Worm (Caenorhabditis elegans) whole organism, L4 larva: ENCODE data around the gene fipr-17.
A peak's percentile ranks its signal among the peaks of the same experiment; 100 is the strongest.

Experiments used
- F26F4.8 ChIP-seq: fragments of 200-800 bp; sonication (Bioruptor generic); conservative IDR thresholded peaks from 2 replicates; pipeline ENCODE4 v1.3.6; 2022; ENCODE audit warnings: missing genetic modification characterization, missing compliant biosample characterization
- F44E2.7 ChIP-seq: fragments of 200-800 bp; sonication (Bioruptor generic); IDR thresholded peaks from 2 replicates; pipeline ENCODE4 v2.1.2; 2022; ENCODE audit warnings: missing genetic modification characterization, missing compliant biosample characterization
- R02D3.7 ChIP-seq: fragments of 150-350 bp; sonication (generic microtip); optimal IDR thresholded peaks from 3 replicates; lab custom pipeline; 2014; ENCODE audit warnings: missing biosample characterization, missing genetic modification characterization
- T20F7.1 ChIP-seq: fragments of 200-800 bp; sonication (Bioruptor generic); optimal IDR thresholded peaks from 2 replicates; lab custom pipeline; 2018; ENCODE audit warnings: mild to moderate bottlenecking, missing genetic modification characterization, missing compliant biosample characterization
- T26A8.4 ChIP-seq: fragments of 200-800 bp; sonication (Bioruptor generic); IDR thresholded peaks from 2 replicates; pipeline ENCODE4 v1.3.6; 2022; ENCODE audit warnings: missing genetic modification characterization, missing compliant biosample characterization
- Y75B8A.6 ChIP-seq: fragments of 200-800 bp; sonication (Bioruptor generic); IDR thresholded peaks from 2 replicates; pipeline ENCODE4 v1.3.6; 2022; ENCODE audit warnings: missing genetic modification reagents, missing genetic modification characterization, missing compliant biosample characterization
- aly-2 ChIP-seq: sonication (generic microtip); optimal IDR thresholded peaks from 2 replicates; lab custom pipeline; 2018; ENCODE audit warnings: missing biosample characterization, missing genetic modification characterization
- ama-1 ChIP-seq: fragments of 150-350 bp; optimal IDR thresholded peaks from 2 replicates; lab custom pipeline; 2014; ENCODE audit warnings: inconsistent platforms, mixed read lengths
- arid-1 ChIP-seq: fragments of 200-800 bp; sonication (Bioruptor generic); conservative IDR thresholded peaks from 2 replicates; pipeline ENCODE4 v1.3.6; 2022; ENCODE audit warnings: missing genetic modification reagents, missing genetic modification characterization, missing compliant biosample characterization
- attf-4 ChIP-seq: sonication (generic microtip); optimal IDR thresholded peaks from 3 replicates; lab custom pipeline; 2017; ENCODE audit warnings: missing biosample characterization, missing genetic modification characterization
- ceh-20 ChIP-seq: fragments of 200-800 bp; sonication (Bioruptor generic); IDR thresholded peaks from 2 replicates; pipeline ENCODE4 v1.3.6; 2022; ENCODE audit warnings: missing genetic modification reagents, missing genetic modification characterization, missing compliant biosample characterization
- ceh-44 ChIP-seq: fragments of 200-800 bp; sonication (Bioruptor generic); IDR thresholded peaks from 2 replicates; pipeline ENCODE4 v1.3.6; 2022; ENCODE audit warnings: missing genetic modification reagents, missing genetic modification characterization, missing compliant biosample characterization
- ces-1 ChIP-seq: fragments of 150-350 bp; sonication (generic microtip); optimal IDR thresholded peaks from 4 replicates; lab custom pipeline; 2014; ENCODE audit warnings: missing biosample characterization, missing genetic modification reagents, missing genetic modification characterization
- cey-2 ChIP-seq: sonication (generic microtip); optimal IDR thresholded peaks from 3 replicates; lab custom pipeline; 2017; ENCODE audit warnings: missing genetic modification characterization, mild to moderate bottlenecking, missing compliant biosample characterization, antibody characterized with exemption, borderline replicate concordance; ENCODE audit not compliant: insufficient read depth
- daf-12 ChIP-seq: fragments of 150-350 bp; optimal IDR thresholded peaks from 2 replicates; lab custom pipeline; 2014; ENCODE audit warnings: missing biosample characterization, missing genetic modification reagents, missing genetic modification characterization
- daf-19 ChIP-seq: fragments of 200-800 bp; sonication (Bioruptor generic); conservative IDR thresholded peaks from 2 replicates; pipeline ENCODE4 v1.3.6; 2022; ENCODE audit warnings: missing genetic modification characterization, missing compliant biosample characterization
- dmd-6 ChIP-seq: fragments of 200-800 bp; sonication (Bioruptor generic); IDR thresholded peaks from 2 replicates; pipeline ENCODE4 v1.3.6; 2022; ENCODE audit warnings: missing genetic modification reagents, missing genetic modification characterization, missing compliant biosample characterization
- dmd-8 ChIP-seq: fragments of 200-800 bp; sonication (Bioruptor generic); IDR thresholded peaks from 2 replicates; pipeline ENCODE4 v1.3.6; 2022; ENCODE audit warnings: missing genetic modification characterization, missing compliant biosample characterization
- dmd-9 ChIP-seq: fragments of 200-800 bp; sonication (Bioruptor generic); IDR thresholded peaks from 2 replicates; pipeline ENCODE4 v1.3.6; 2022; ENCODE audit warnings: missing genetic modification reagents, missing genetic modification characterization, missing compliant biosample characterization
- dve-1 ChIP-seq: sonication (generic microtip); optimal IDR thresholded peaks from 2 replicates; lab custom pipeline; 2017; ENCODE audit warnings: antibody characterized with exemption, mild to moderate bottlenecking, missing genetic modification characterization, missing compliant biosample characterization; ENCODE audit not compliant: insufficient read depth
- egl-43 ChIP-seq: fragments of 200-800 bp; sonication (Bioruptor generic); IDR thresholded peaks from 2 replicates; pipeline ENCODE4 v1.3.6; 2022; ENCODE audit warnings: missing genetic modification reagents, missing genetic modification characterization, missing compliant biosample characterization
- fkh-10 ChIP-seq: fragments of 150-350 bp; optimal IDR thresholded peaks from 2 replicates; lab custom pipeline; 2014; ENCODE audit warnings: missing biosample characterization, missing genetic modification reagents, missing genetic modification characterization
- gei-8 ChIP-seq: fragments of 200-800 bp; sonication (Bioruptor generic); optimal IDR thresholded peaks from 2 replicates; lab custom pipeline; 2018; ENCODE audit warnings: mild to moderate bottlenecking, missing genetic modification characterization, missing compliant biosample characterization
- hlh-11 ChIP-seq: fragments of 200-800 bp; sonication (Bioruptor generic); optimal IDR thresholded peaks from 2 replicates; lab custom pipeline; 2018; ENCODE audit warnings: mild to moderate bottlenecking, missing genetic modification characterization, missing compliant biosample characterization
- jun-1 ChIP-seq: fragments of 150-350 bp; optimal IDR thresholded peaks from 2 replicates; lab custom pipeline; 2014; ENCODE audit warnings: missing biosample characterization, missing genetic modification reagents, missing genetic modification characterization
- lim-7 ChIP-seq: fragments of 200-800 bp; sonication (Bioruptor generic); IDR thresholded peaks from 2 replicates; pipeline ENCODE4 v1.3.6; 2022; ENCODE audit warnings: missing genetic modification characterization, missing compliant biosample characterization
- lin-13 ChIP-seq: fragments of 150-350 bp; optimal IDR thresholded peaks from 2 replicates; lab custom pipeline; 2014; ENCODE audit warnings: missing biosample characterization, missing genetic modification reagents, missing genetic modification characterization
- lin-15B ChIP-seq: fragments of 150-350 bp; sonication (generic microtip); optimal IDR thresholded peaks from 3 replicates; lab custom pipeline; 2014; ENCODE audit warnings: missing biosample characterization, missing genetic modification characterization
- lin-29 ChIP-seq: fragments of 200-800 bp; sonication (Bioruptor generic); IDR thresholded peaks from 2 replicates; pipeline ENCODE4 v1.3.6; 2022; ENCODE audit warnings: missing genetic modification reagents, missing genetic modification characterization, missing compliant biosample characterization
- lin-38 ChIP-seq: fragments of 200-800 bp; sonication (Bioruptor generic); IDR thresholded peaks from 2 replicates; pipeline ENCODE4 v1.3.6; 2022; ENCODE audit warnings: missing genetic modification reagents, missing genetic modification characterization, missing compliant biosample characterization
- lin-39 ChIP-seq: fragments of 150-350 bp; optimal IDR thresholded peaks from 2 replicates; lab custom pipeline; 2014; ENCODE audit warnings: missing biosample characterization, missing genetic modification reagents, missing genetic modification characterization
- lir-3 ChIP-seq: sonication (generic microtip); optimal IDR thresholded peaks from 2 replicates; lab custom pipeline; 2016; ENCODE audit warnings: mild to moderate bottlenecking, missing genetic modification characterization, missing compliant biosample characterization
- madf-9 ChIP-seq: fragments of 200-800 bp; sonication (Bioruptor generic); conservative IDR thresholded peaks from 2 replicates; pipeline ENCODE4 v1.3.6; 2022; ENCODE audit warnings: missing genetic modification reagents, missing genetic modification characterization, missing compliant biosample characterization
- mep-1 ChIP-seq: fragments of 150-350 bp; sonication (generic microtip); optimal IDR thresholded peaks from 3 replicates; lab custom pipeline; 2014; ENCODE audit warnings: missing biosample characterization, missing genetic modification characterization
- mxl-2 ChIP-seq: fragments of 200-800 bp; sonication (Bioruptor generic); conservative IDR thresholded peaks from 2 replicates; pipeline ENCODE4 v1.3.6; 2022; ENCODE audit warnings: missing genetic modification reagents, missing genetic modification characterization, missing compliant biosample characterization
- nhr-102 ChIP-seq: sonication (generic microtip); optimal IDR thresholded peaks from 2 replicates; lab custom pipeline; 2016; ENCODE audit warnings: mild to moderate bottlenecking, missing genetic modification characterization, moderate library complexity, missing compliant biosample characterization
- nhr-111 ChIP-seq: fragments of 200-800 bp; sonication (Bioruptor generic); optimal IDR thresholded peaks from 2 replicates; lab custom pipeline; 2018; ENCODE audit warnings: mild to moderate bottlenecking, missing genetic modification characterization, missing compliant biosample characterization
- nhr-41 ChIP-seq: fragments of 200-800 bp; sonication (Bioruptor generic); IDR thresholded peaks from 2 replicates; pipeline ENCODE4 v1.3.6; 2022; ENCODE audit warnings: missing genetic modification reagents, missing genetic modification characterization, missing compliant biosample characterization
- nhr-42 ChIP-seq: fragments of 200-800 bp; sonication (Bioruptor generic); IDR thresholded peaks from 2 replicates; pipeline ENCODE4 v1.3.6; 2022; ENCODE audit warnings: missing genetic modification characterization, missing compliant biosample characterization
- nhr-76 ChIP-seq: fragments of 150-350 bp; optimal IDR thresholded peaks from 2 replicates; lab custom pipeline; 2014; ENCODE audit warnings: missing biosample characterization, missing genetic modification characterization
- rbr-2 ChIP-seq: sonication (generic microtip); optimal IDR thresholded peaks from 2 replicates; lab custom pipeline; 2016; ENCODE audit warnings: missing genotype, missing genetic modification characterization, missing compliant biosample characterization
- sdz-12 ChIP-seq: fragments of 200-800 bp; sonication (Bioruptor generic); optimal IDR thresholded peaks from 2 replicates; lab custom pipeline; 2018; ENCODE audit warnings: mild to moderate bottlenecking, missing genetic modification characterization, missing compliant biosample characterization
- set-16 ChIP-seq: fragments of 200-800 bp; sonication (Bioruptor generic); IDR thresholded peaks from 2 replicates; pipeline ENCODE4 v1.3.6; 2022; ENCODE audit warnings: missing genetic modification reagents, missing genetic modification characterization, missing compliant biosample characterization
- snpc-4 ChIP-seq: fragments of 150-350 bp; optimal IDR thresholded peaks from 2 replicates; lab custom pipeline; 2014; ENCODE audit warnings: missing biosample characterization, missing genetic modification characterization
- spr-1 ChIP-seq: sonication (generic microtip); optimal IDR thresholded peaks from 2 replicates; lab custom pipeline; 2016; ENCODE audit warnings: mild to moderate bottlenecking, missing genetic modification characterization, missing compliant biosample characterization
- spr-3 ChIP-seq: fragments of 200-800 bp; sonication (Bioruptor generic); optimal IDR thresholded peaks from 2 replicates; lab custom pipeline; 2018; ENCODE audit warnings: mild to moderate bottlenecking, missing genetic modification characterization, missing compliant biosample characterization
- unc-130 ChIP-seq: sonication (generic microtip); optimal IDR thresholded peaks from 2 replicates; lab custom pipeline; 2016; ENCODE audit warnings: missing genetic modification reagents, missing genetic modification characterization, missing compliant biosample characterization
- unc-62 ChIP-seq, 3 experiments: fragments of 150-350 bp in 1 of 3; sonication (generic microtip); optimal IDR thresholded peaks in 2 of 3; peaks in 1 of 3; 1 replicate in 1 of 3; 2 replicates in 2 of 3; lab custom pipeline; 2014 to 2017; ENCODE audit warnings: missing biosample characterization in 3 of 3, missing genetic modification characterization in 3 of 3, missing genetic modification reagents in 3 of 3, missing genotype in 1 of 3
- zfp-2 ChIP-seq: sonication (generic microtip); optimal IDR thresholded peaks from 2 replicates; lab custom pipeline; 2016; ENCODE audit warnings: mild to moderate bottlenecking, missing genetic modification characterization, missing compliant biosample characterization
- zip-11 ChIP-seq: fragments of 200-800 bp; sonication (Bioruptor generic); IDR thresholded peaks from 2 replicates; pipeline ENCODE4 v1.3.6; 2022; ENCODE audit warnings: missing genetic modification characterization, missing compliant biosample characterization
- zip-2 ChIP-seq: fragments of 150-350 bp; optimal IDR thresholded peaks from 2 replicates; lab custom pipeline; 2014; ENCODE audit warnings: missing biosample characterization, missing genetic modification characterization

Gene fipr-17

ce11 chrIII:11050658-11051118 lies 43.3 kb upstream of the fipr-17 start (continued):
- TF ChIP-seq rbr-2 = peak; percentile 20
- TF ChIP-seq lin-13 (GFP tag; lab: Kevin White, UChicago) = no peak
- no peak for TF ChIP-seq lin-29 (GFP tag; lab: Robert Waterston, UW)
- no peak for TF ChIP-seq daf-12 (tag; lab: Kevin White, UChicago)
- TF ChIP-seq T26A8.4 (GFP tag; lab: Robert Waterston, UW) = no peak
- TF ChIP-seq sdz-12 (GFP tag; lab: Kevin White, UChicago) = no peak
- TF ChIP-seq nhr-111 (GFP tag; lab: Kevin White, UChicago) = no peak
- no peak for TF ChIP-seq lir-3 (tag; lab: Kevin White, UChicago)
- TF ChIP-seq nhr-102 = no peak
- TF ChIP-seq arid-1 = no peak
- no peak for TF ChIP-seq F26F4.8 (GFP tag; lab: Robert Waterston, UW)
- no peak for TF ChIP-seq nhr-41 (GFP tag; lab: Robert Waterston, UW)
- TF ChIP-seq attf-4 = no peak
- TF ChIP-seq zfp-2 (tag; lab: Kevin White, UChicago) = no peak
- no peak for TF ChIP-seq unc-130 (GFP tag; lab: Kevin White, UChicago)
- no peak for TF ChIP-seq dmd-9
- TF ChIP-seq aly-2 (tag; lab: Kevin White, UChicago) = no peak
- TF ChIP-seq dmd-6 = 0 out of 2 replicates have a peak, but pooled peaks have one; percentile 23
- 0 out of 2 replicates have a peak, but pooled peaks have one; percentile 4 for TF ChIP-seq egl-43 (GFP tag; lab: Robert Waterston, UW)
- TF ChIP-seq T20F7.1 = no peak
- no peak for TF ChIP-seq ces-1 (GFP tag; lab: Kevin White, UChicago)
- TF ChIP-seq R02D3.7 (tag; lab: Kevin White, UChicago) = no peak
- no peak for TF ChIP-seq fkh-10 (GFP tag; lab: Kevin White, UChicago)
- TF ChIP-seq spr-3 (GFP tag; lab: Kevin White, UChicago) = no peak
- no peak for TF ChIP-seq ama-1 (lab: Kevin White, UChicago)
- TF ChIP-seq unc-62 (GFP tag; optimal IDR thresholded peaks at IDR 0.05 in 1 of 2; lab: Kevin White, UChicago) = peak in 1 of 2 experiments; percentile 78
- no peak for TF ChIP-seq unc-62 (tag; optimal IDR thresholded peaks at IDR 0.05; lab: Kevin White, UChicago)
- TF ChIP-seq lin-38 = no peak; the same call in 1 of the 2 replicates
- TF ChIP-seq lin-15B (tag; lab: Kevin White, UChicago) = no peak
- no peak for TF ChIP-seq gei-8 (GFP tag; lab: Kevin White, UChicago)
- TF ChIP-seq nhr-42 (GFP tag; lab: Robert Waterston, UW) = no peak
- TF ChIP-seq lin-39 (tag; lab: Kevin White, UChicago) = no peak
- TF ChIP-seq dve-1 (tag; lab: Kevin White, UChicago) = peak; percentile 80
- no peak for TF ChIP-seq nhr-76
- no peak for TF ChIP-seq zip-2 (tag; lab: Kevin White, UChicago)
- TF ChIP-seq hlh-11 = peak; percentile 73
- peak; percentile 22 for TF ChIP-seq mep-1 (tag; lab: Kevin White, UChicago)
- no peak for TF ChIP-seq spr-1 (tag; lab: Kevin White, UChicago)
- TF ChIP-seq snpc-4 (tag; lab: Kevin White, UChicago) = no peak
- no peak for TF ChIP-seq daf-19
- no peak for TF ChIP-seq Y75B8A.6 (GFP tag; lab: Robert Waterston, UW)
- no peak for TF ChIP-seq mxl-2 (GFP tag; lab: Robert Waterston, UW)
- peak; percentile 63 for TF ChIP-seq jun-1 (tag; lab: Kevin White, UChicago)
- TF ChIP-seq zip-11 (GFP tag; lab: Robert Waterston, UW) = no peak
- TF ChIP-seq ceh-20 (GFP tag; lab: Robert Waterston, UW) = no peak
- no peak for TF ChIP-seq cey-2
- TF ChIP-seq ceh-44 = no peak
- peak; percentile 60 for TF ChIP-seq set-16 (GFP tag; lab: Robert Waterston, UW)
- no peak for TF ChIP-seq dmd-8 (GFP tag; lab: Robert Waterston, UW)
- no peak for TF ChIP-seq F44E2.7
- no peak for TF ChIP-seq madf-9 (GFP tag; lab: Robert Waterston, UW)
- TF ChIP-seq lim-7 (GFP tag; lab: Robert Waterston, UW) = no peak
